Fruit fly (Drosophila melanogaster) whole organism, embryonic: ENCODE results near the gene Hat1.

ENCODE experiments used
- Aef1 ChIP-seq: fragments of 200-800 bp; sonication (Bioruptor generic); IDR thresholded peaks from 3 replicates; pipeline ENCODE4 v1.3.6; 2022; ENCODE audit warnings: missing biosample characterization, missing genetic modification characterization
- CG10654 ChIP-seq: fragments of 200-800 bp; sonication (Bioruptor generic); optimal IDR thresholded peaks from 2 replicates; lab custom pipeline; 2016; ENCODE audit warnings: missing biosample characterization, missing genetic modification characterization
- CG11093 ChIP-seq: fragments of 200-800 bp; sonication (Bioruptor generic); IDR thresholded peaks from 3 replicates; pipeline ENCODE4 v1.3.6; 2022; ENCODE audit warnings: missing biosample characterization, missing genetic modification characterization
- CG11695 ChIP-seq: fragments of 200-800 bp; sonication (Bioruptor generic); IDR thresholded peaks from 3 replicates; pipeline ENCODE4 v1.3.6; 2022; ENCODE audit warnings: missing biosample characterization, missing genetic modification characterization
- CG12744 ChIP-seq: fragments of 200-800 bp; sonication (Bioruptor generic); optimal IDR thresholded peaks from 2 replicates; lab custom pipeline; 2016; ENCODE audit warnings: missing biosample characterization, missing genetic modification characterization
- CG13424 ChIP-seq: fragments of 200-800 bp; sonication (Bioruptor generic); optimal IDR thresholded peaks from 2 replicates; lab custom pipeline; 2019; ENCODE audit warnings: missing biosample characterization, mild to moderate bottlenecking, missing genetic modification characterization, moderate library complexity
- CG1529 ChIP-seq: fragments of 200-800 bp; sonication (Bioruptor generic); optimal IDR thresholded peaks from 3 replicates; lab custom pipeline; 2018; ENCODE audit warnings: missing biosample characterization, missing genetic modification characterization
- CG1647 ChIP-seq: fragments of 200-800 bp; sonication (Bioruptor generic); optimal IDR thresholded peaks from 3 replicates; lab custom pipeline; 2016; ENCODE audit warnings: missing biosample characterization, missing genetic modification characterization
- CG17385 ChIP-seq: fragments of 200-800 bp; sonication (Bioruptor generic); optimal IDR thresholded peaks from 3 replicates; lab custom pipeline; 2018; ENCODE audit warnings: missing biosample characterization, mild to moderate bottlenecking, missing genetic modification characterization
- CG2116 ChIP-seq: fragments of 200-800 bp; sonication (Bioruptor generic); optimal IDR thresholded peaks from 3 replicates; lab custom pipeline; 2018; ENCODE audit warnings: missing biosample characterization, mild to moderate bottlenecking, missing genetic modification characterization
- CG30020 ChIP-seq: fragments of 200-800 bp; optimal IDR thresholded peaks from 2 replicates; lab custom pipeline; 2019; ENCODE audit warnings: missing biosample characterization, mild to moderate bottlenecking, missing genetic modification characterization, moderate library complexity
- CG3281 ChIP-seq: fragments of 200-800 bp; sonication (Bioruptor generic); optimal IDR thresholded peaks from 3 replicates; lab custom pipeline; 2017; ENCODE audit warnings: missing biosample characterization, mild to moderate bottlenecking, missing genetic modification characterization
- CG33213 ChIP-seq: fragments of 200-800 bp; sonication (Bioruptor generic); optimal IDR thresholded peaks from 3 replicates; lab custom pipeline; 2016; ENCODE audit warnings: missing biosample characterization, missing genetic modification characterization
- CG34376 ChIP-seq: fragments of 200-800 bp; sonication (Bioruptor generic); optimal IDR thresholded peaks from 2 replicates; lab custom pipeline; 2018; ENCODE audit warnings: missing biosample characterization, mild to moderate bottlenecking, missing genetic modification characterization
- CG34422 ChIP-seq: fragments of 200-800 bp; sonication (Bioruptor generic); IDR thresholded peaks from 3 replicates; pipeline ENCODE4 v1.3.6; 2022; ENCODE audit warnings: missing biosample characterization, missing genetic modification characterization
- CG4617 ChIP-seq: fragments of 200-800 bp; sonication (Bioruptor generic); optimal IDR thresholded peaks from 3 replicates; lab custom pipeline; 2016; ENCODE audit warnings: missing biosample characterization, missing genetic modification characterization, borderline replicate concordance
- CG6765 ChIP-seq: fragments of 200-800 bp; sonication (Bioruptor generic); optimal IDR thresholded peaks from 3 replicates; lab custom pipeline; 2017; ENCODE audit warnings: missing biosample characterization, mild to moderate bottlenecking, missing genetic modification characterization
- CG6854 ChIP-seq: fragments of 200-800 bp; sonication (Bioruptor generic); optimal IDR thresholded peaks from 3 replicates; lab custom pipeline; 2017; ENCODE audit warnings: missing biosample characterization, mild to moderate bottlenecking, missing genetic modification characterization
- Dek ChIP-seq: fragments of 200-800 bp; sonication (Bioruptor generic); optimal IDR thresholded peaks from 3 replicates; lab custom pipeline; 2019; ENCODE audit warnings: missing biosample characterization, mild to moderate bottlenecking, missing genetic modification characterization, moderate library complexity
- E2f1 ChIP-seq: fragments of 200-800 bp; sonication (Bioruptor generic); IDR thresholded peaks from 2 replicates; pipeline ENCODE4 v1.3.6; 2022; ENCODE audit warnings: missing biosample characterization, missing genetic modification characterization
- Fer1 ChIP-seq: fragments of 200-800 bp; sonication (Bioruptor generic); optimal IDR thresholded peaks from 2 replicates; lab custom pipeline; 2017; ENCODE audit warnings: missing biosample characterization, mild to moderate bottlenecking, missing genetic modification characterization
- HHEX ChIP-seq: fragments of 200-800 bp; sonication (Bioruptor generic); optimal IDR thresholded peaks from 3 replicates; lab custom pipeline; 2017; ENCODE audit warnings: missing biosample characterization, mild to moderate bottlenecking, missing genetic modification characterization, missing genetic modification reagents
- Kr ChIP-seq: fragments of 200-800 bp; sonication (Bioruptor generic); optimal IDR thresholded peaks from 2 replicates; lab custom pipeline; 2017; ENCODE audit warnings: missing biosample characterization, mild to moderate bottlenecking, missing genetic modification characterization
- MTF-1 ChIP-seq: fragments of 200-800 bp; sonication (Bioruptor generic); optimal IDR thresholded peaks from 2 replicates; lab custom pipeline; 2018; ENCODE audit warnings: missing biosample characterization, mild to moderate bottlenecking, missing genetic modification characterization, borderline replicate concordance
- Meics ChIP-seq: fragments of 200-800 bp; sonication (Bioruptor generic); optimal IDR thresholded peaks from 2 replicates; lab custom pipeline; 2017; ENCODE audit warnings: missing biosample characterization, mild to moderate bottlenecking, missing genetic modification characterization
- Myb ChIP-seq: fragments of 200-800 bp; sonication (Bioruptor generic); optimal IDR thresholded peaks from 2 replicates; lab custom pipeline; 2016; ENCODE audit warnings: missing biosample characterization, missing genetic modification characterization
- NK7.1 ChIP-seq: fragments of 200-800 bp; sonication (Bioruptor generic); optimal IDR thresholded peaks from 3 replicates; lab custom pipeline; 2016; ENCODE audit warnings: missing biosample characterization, missing genetic modification characterization
- PHDP ChIP-seq: fragments of 200-800 bp; sonication (Bioruptor generic); optimal IDR thresholded peaks from 3 replicates; lab custom pipeline; 2018; ENCODE audit warnings: missing biosample characterization, mild to moderate bottlenecking, missing genetic modification characterization, moderate library complexity
- Rfx ChIP-seq: fragments of 200-800 bp; sonication (Bioruptor generic); IDR thresholded peaks from 2 replicates; pipeline ENCODE4 v1.3.6; 2022; ENCODE audit warnings: missing biosample characterization, missing genetic modification characterization
- Sin3A ChIP-seq: fragments of >200 bp; optimal IDR thresholded peaks from 2 replicates; lab custom pipeline; 2018
- Sox100B ChIP-seq: fragments of 200-800 bp; sonication (Bioruptor generic); optimal IDR thresholded peaks from 3 replicates; lab custom pipeline; 2018; ENCODE audit warnings: missing biosample characterization, mild to moderate bottlenecking, missing genetic modification characterization
- Spps ChIP-seq: fragments of 200-800 bp; sonication (Bioruptor generic); optimal IDR thresholded peaks from 2 replicates; lab custom pipeline; 2018; ENCODE audit warnings: missing biosample characterization, mild to moderate bottlenecking, missing genetic modification characterization
- ash1 ChIP-seq: fragments of 200-800 bp; sonication (Bioruptor generic); optimal IDR thresholded peaks from 2 replicates; lab custom pipeline; 2018; ENCODE audit warnings: missing biosample characterization, mild to moderate bottlenecking, missing genetic modification characterization
- ci ChIP-seq: fragments of 200-800 bp; sonication (Bioruptor generic); IDR thresholded peaks from 3 replicates; pipeline ENCODE4 v1.3.6; 2022; ENCODE audit warnings: missing biosample characterization, missing genetic modification characterization
- cwo ChIP-seq: fragments of 200-800 bp; sonication (Bioruptor generic); optimal IDR thresholded peaks from 3 replicates; lab custom pipeline; 2017; ENCODE audit warnings: missing biosample characterization, missing genetic modification characterization, mild to moderate bottlenecking, moderate library complexity, missing genetic modification reagents
- dmrt11E ChIP-seq: fragments of 200-800 bp; sonication (Bioruptor generic); optimal IDR thresholded peaks from 3 replicates; lab custom pipeline; 2018; ENCODE audit warnings: missing biosample characterization, mild to moderate bottlenecking, missing genetic modification characterization, moderate library complexity
- fd3F ChIP-seq: fragments of 200-800 bp; sonication (Bioruptor generic); optimal IDR thresholded peaks from 2 replicates; lab custom pipeline; 2018; ENCODE audit warnings: missing biosample characterization, mild to moderate bottlenecking, missing genetic modification characterization, moderate library complexity
- gem ChIP-seq: fragments of 200-800 bp; sonication (Bioruptor generic); optimal IDR thresholded peaks from 2 replicates; lab custom pipeline; 2019; ENCODE audit warnings: missing biosample characterization, mild to moderate bottlenecking, missing genetic modification characterization, moderate library complexity
- gt ChIP-seq: fragments of 200-800 bp; sonication (Bioruptor generic); IDR thresholded peaks from 2 replicates; pipeline ENCODE4 v1.3.6; 2022; ENCODE audit warnings: missing biosample characterization, missing genetic modification characterization
- insv ChIP-seq, 2 experiments: fragments of 200-800 bp; sonication (Bioruptor generic); optimal IDR thresholded peaks; 3 replicates each; lab custom pipeline; 2016 to 2018; ENCODE audit warnings: missing biosample characterization in 2 of 2, missing genetic modification characterization in 2 of 2
- lab ChIP-seq: fragments of 200-800 bp; sonication (Bioruptor generic); optimal IDR thresholded peaks from 3 replicates; lab custom pipeline; 2017; ENCODE audit warnings: missing biosample characterization, missing genetic modification characterization, mild to moderate bottlenecking, moderate library complexity, missing genetic modification reagents
- mirr ChIP-seq: fragments of 200-800 bp; sonication (Bioruptor generic); optimal IDR thresholded peaks from 3 replicates; lab custom pipeline; 2018; ENCODE audit warnings: missing biosample characterization, mild to moderate bottlenecking, missing genetic modification characterization
- org-1 ChIP-seq: fragments of 200-800 bp; sonication (Bioruptor generic); optimal IDR thresholded peaks from 2 replicates; lab custom pipeline; 2017; ENCODE audit warnings: missing biosample characterization, missing genetic modification characterization
- pfk ChIP-seq: fragments of 200-800 bp; sonication (Bioruptor generic); optimal IDR thresholded peaks from 2 replicates; lab custom pipeline; 2018; ENCODE audit warnings: missing biosample characterization, mild to moderate bottlenecking, missing genetic modification characterization, moderate library complexity
- row ChIP-seq: fragments of 200-800 bp; sonication (Bioruptor generic); IDR thresholded peaks from 3 replicates; pipeline ENCODE4 v1.3.6; 2022; ENCODE audit warnings: missing biosample characterization, missing genetic modification characterization
- schlank ChIP-seq: fragments of 200-800 bp; sonication (Bioruptor generic); optimal IDR thresholded peaks from 2 replicates; lab custom pipeline; 2018; ENCODE audit warnings: missing biosample characterization, mild to moderate bottlenecking, missing genetic modification characterization
- scrt ChIP-seq: fragments of 200-800 bp; sonication (Bioruptor generic); optimal IDR thresholded peaks from 2 replicates; lab custom pipeline; 2018; ENCODE audit warnings: missing biosample characterization, mild to moderate bottlenecking, missing genetic modification characterization, moderate library complexity
- sima ChIP-seq: fragments of 200-800 bp; sonication (Bioruptor generic); optimal IDR thresholded peaks from 2 replicates; lab custom pipeline; 2016; ENCODE audit warnings: missing biosample characterization, missing genetic modification characterization
- sug ChIP-seq: fragments of 200-800 bp; optimal IDR thresholded peaks from 2 replicates; lab custom pipeline; 2019; ENCODE audit warnings: missing biosample characterization, mild to moderate bottlenecking, missing genetic modification characterization, moderate library complexity
- vfl ChIP-seq: fragments of 200-800 bp; sonication (Bioruptor generic); optimal IDR thresholded peaks from 2 replicates; lab custom pipeline; 2016; ENCODE audit warnings: missing biosample characterization, missing genetic modification characterization
- vnd ChIP-seq: fragments of 200-800 bp; sonication (Bioruptor generic); IDR thresholded peaks from 3 replicates; pipeline ENCODE4 v1.3.6; 2022; ENCODE audit warnings: missing biosample characterization, missing genetic modification characterization; ENCODE audit not compliant: partially characterized antibody
- yki ChIP-seq: fragments of >200 bp; optimal IDR thresholded peaks from 3 replicates; lab custom pipeline; 2018

The Hat1 gene

DNA sequence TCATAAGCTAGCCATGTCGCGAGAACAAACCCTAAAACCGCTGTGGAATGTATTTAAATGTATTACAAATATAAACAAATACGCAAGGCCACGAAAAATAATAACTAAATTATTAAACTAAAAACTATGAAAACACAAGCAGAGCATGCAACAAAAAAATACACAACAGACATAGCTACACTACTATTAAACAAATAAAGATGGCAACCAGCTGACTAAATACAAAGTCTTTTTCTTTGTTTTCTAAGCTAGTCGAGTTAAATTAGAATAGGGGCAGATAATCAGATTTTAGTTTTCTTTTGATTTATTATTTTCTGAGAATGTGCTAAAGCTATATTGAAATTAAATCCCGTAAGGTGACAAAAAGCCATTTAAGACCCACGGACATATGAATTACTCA lies 42.5 kb downstream of the Hat1 start (continued):
- TF ChIP-seq MTF-1 (peak; percentile 18), gt (GFP tag; lab: Robert Waterston, UW) (no peak), sug (tag; lab: Kevin White, UChicago) (peak; percentile 13), insv (GFP tag; optimal IDR thresholded peaks at IDR 0.05; lab: Kevin White, UChicago) (peak in 1 of 2 experiments; percentile 13), pfk (GFP tag; lab: Kevin White, UChicago) (peak; percentile 5), PHDP (tag; lab: Kevin White, UChicago) (peak; percentile 53), dmrt11E (tag; lab: Kevin White, UChicago) (no peak), CG6765 (GFP tag; lab: Kevin White, UChicago) (peak; percentile 64), vnd (GFP tag; lab: Robert Waterston, UW) (no peak), NK7.1 (GFP tag; lab: Kevin White, UChicago) (no peak), yki (lab: Kevin White, UChicago) (no peak), schlank (tag; lab: Kevin White, UChicago) (peak; percentile 38), CG13424 (tag; lab: Kevin White, UChicago) (peak; percentile 4), cwo (GFP tag; lab: Kevin White, UChicago) (peak; percentile 31), lab (GFP tag; lab: Kevin White, UChicago) (peak; percentile 84), org-1 (GFP tag; lab: Kevin White, UChicago) (peak; percentile 13), CG3281 (peak; percentile 74), Rfx (GFP tag; lab: Robert Waterston, UW) (peak; percentile 20; the same call in 1 of the 2 replicates), CG12744 (peak; percentile 7), CG17385 (GFP tag; lab: Kevin White, UChicago) (peak; percentile 10), Myb (GFP tag; lab: Kevin White, UChicago) (no peak), sima (GFP tag; lab: Kevin White, UChicago) (no peak), scrt (GFP tag; lab: Kevin White, UChicago) (peak; percentile 53), Dek (peak; percentile 42), CG11093 (no peak), E2f1 (GFP tag; lab: Robert Waterston, UW) (no peak), gem (tag; lab: Kevin White, UChicago) (no peak), Fer1 (peak; percentile 76), Sox100B (GFP tag; lab: Kevin White, UChicago) (no peak), CG6854 (GFP tag; lab: Kevin White, UChicago) (peak; percentile 66), CG11695 (no peak), CG1647 (GFP tag; lab: Kevin White, UChicago) (no peak), Sin3A (no peak), CG33213 (GFP tag; lab: Kevin White, UChicago) (no peak), Aef1 (GFP tag; lab: Robert Waterston, UW) (no peak), Meics (GFP tag; lab: Kevin White, UChicago) (peak; percentile 56), Kr (GFP tag; lab: Kevin White, UChicago) (no peak), ci (GFP tag; lab: Robert Waterston, UW) (no peak), CG34376 (GFP tag; lab: Kevin White, UChicago) (peak; percentile 64), fd3F (peak; percentile 32), vfl (GFP tag; lab: Kevin White, UChicago) (no peak), mirr (GFP tag; lab: Kevin White, UChicago) (no peak), row (no peak), ash1 (GFP tag; lab: Kevin White, UChicago) (no peak), CG2116 (GFP tag; lab: Kevin White, UChicago) (no peak), Spps (tag; lab: Kevin White, UChicago) (no peak), CG1529 (GFP tag; lab: Kevin White, UChicago) (peak; percentile 25), HHEX (GFP tag; lab: Kevin White, UChicago) (peak; percentile 46), CG10654 (GFP tag; lab: Kevin White, UChicago) (no peak), CG4617 (GFP tag; lab: Kevin White, UChicago) (no peak), CG30020 (tag; lab: Kevin White, UChicago) (no peak), CG34422 (GFP tag; lab: Robert Waterston, UW) (no peak)
